Worm (Caenorhabditis elegans) whole organism, dauer: Measurements from ENCODE around the gene srt-20.
"Not testable (repeated sequence)": the region's sequence is repeated elsewhere in the genome, so short reads cannot be mapped to it uniquely, and the experiment has no call there.

Experiments used
- unc-62 ChIP-seq: sonication (generic microtip); optimal IDR thresholded peaks from 2 replicates; lab custom pipeline; 2017; ENCODE audit warnings: missing biosample characterization, missing genetic modification reagents, missing genetic modification characterization

srt-20 gene

ce11 chrV:4271258-4271657, 7.4 kb downstream of the srt-20 start, which contains the start of gene srt-38:
srt-38 (minus strand) TSS chrV:4271358.
- TF ChIP-seq unc-62 (GFP tag; lab: Kevin White, UChicago), result not testable (repeated sequence)

DNA sequence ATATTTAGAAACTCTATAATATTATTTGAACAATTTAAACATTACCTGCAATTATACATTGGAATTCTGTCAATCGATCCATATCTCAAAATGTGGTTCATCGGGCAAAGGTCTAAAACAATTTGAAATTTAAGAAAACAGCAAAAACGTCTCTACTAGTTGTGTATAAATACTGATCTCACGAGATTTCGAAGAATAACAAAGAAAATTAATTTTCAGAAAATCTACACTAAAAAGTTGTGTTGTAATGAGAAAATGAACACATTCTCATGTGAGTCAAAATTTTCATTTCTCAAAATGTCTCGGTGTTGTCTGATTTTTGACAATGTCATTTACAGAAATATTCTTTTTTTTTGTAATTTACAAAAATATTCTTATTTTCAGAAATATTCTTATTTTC, 10.4 kb downstream of the srt-20 start, which contains the start of gene srt-36:
TSS of gene srt-36 (minus strand) at position 101 of the 400 bp plus-strand sequence.
- not testable (repeated sequence) for TF ChIP-seq unc-62 (GFP tag; lab: Kevin White, UChicago)

ce11 chrV:4264516-4264915, 14.1 kb downstream of the srt-20 start, which contains the start of gene srt-35:
srt-35 (minus strand) TSS chrV:4264616.
- TF ChIP-seq unc-62 (GFP tag; lab: Kevin White, UChicago), result no peak

ce11 chrV:4261385-4261784, 17.2 kb downstream of the srt-20 start:
- TF ChIP-seq unc-62 (GFP tag; lab: Kevin White, UChicago), result no peak

ce11 chrV:4260090-4260489, 18.5 kb downstream of the srt-20 start, which contains the start of gene srt-3:
srt-3 (minus strand) TSS chrV:4260190.
- TF ChIP-seq unc-62 (GFP tag; lab: Kevin White, UChicago), result no peak

ce11 chrV:4256474-4256873, 22.2 kb downstream of the srt-20 start, which contains the start of gene srt-14:
srt-14 (minus strand) TSS chrV:4256574.
- TF ChIP-seq unc-62 (GFP tag; lab: Kevin White, UChicago), result no peak

DNA sequence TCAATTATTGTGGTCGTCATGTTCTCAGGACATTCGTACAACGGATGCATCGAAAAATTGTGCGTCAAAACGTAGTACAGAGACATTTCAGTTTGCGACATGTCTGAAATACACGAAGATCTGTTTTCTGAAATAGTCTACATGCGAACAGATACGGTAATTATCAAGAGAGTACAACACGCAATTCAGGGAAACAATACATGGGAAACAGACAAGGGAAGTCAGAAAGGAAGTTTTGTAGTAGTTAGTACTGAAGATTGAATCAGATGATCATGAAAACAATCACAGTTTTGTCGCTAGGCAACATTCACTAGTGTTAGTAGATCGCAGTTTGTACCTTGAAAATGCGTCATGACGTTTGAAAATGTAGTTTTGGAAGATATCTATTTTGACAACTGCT, 28.6 kb downstream of the srt-20 start, which contains the start of gene srt-13:
TSS of gene srt-13 (minus strand) at position 101 of the 400 bp plus-strand sequence.
- TF ChIP-seq unc-62 (GFP tag; lab: Kevin White, UChicago), result no peak

DNA sequence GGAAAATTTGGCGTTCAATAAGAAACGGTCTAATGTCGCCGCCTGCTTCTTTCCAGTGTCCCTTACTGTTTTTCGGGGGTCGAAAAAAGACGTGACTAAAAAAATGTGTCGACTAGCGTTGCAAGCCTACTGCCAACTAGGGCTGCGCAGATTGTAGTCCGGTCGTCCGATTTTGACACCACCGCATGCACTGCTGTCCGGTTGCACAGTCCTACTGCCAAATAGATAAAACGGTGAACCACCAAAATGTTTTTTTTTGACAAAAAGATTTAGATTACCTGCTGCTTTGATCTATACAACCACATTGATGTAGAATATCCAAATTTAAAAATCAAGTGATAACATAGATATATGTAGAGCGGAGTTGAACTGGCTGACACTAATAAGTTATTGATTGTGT, 30.3 kb downstream of the srt-20 start:
- no peak for TF ChIP-seq unc-62 (GFP tag; lab: Kevin White, UChicago)

DNA sequence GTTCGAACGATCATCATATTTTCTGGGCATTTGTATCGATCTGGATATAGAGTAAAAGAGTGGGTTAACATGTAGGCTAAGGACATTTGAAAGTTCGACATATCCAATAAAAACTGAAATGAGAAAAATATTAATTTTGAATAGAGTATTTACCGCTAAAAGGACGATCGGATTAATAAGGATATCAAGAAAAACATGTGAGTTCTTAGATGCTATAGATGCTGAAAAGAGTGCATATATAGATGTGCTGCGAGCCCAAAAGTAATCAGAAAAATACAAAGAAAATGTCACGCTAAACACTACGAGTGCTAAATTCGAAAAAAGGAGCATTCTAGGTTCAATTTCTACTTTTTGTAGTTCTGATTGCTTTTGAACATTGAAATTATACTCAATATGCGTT, 36.2 kb downstream of the srt-20 start, which contains the start of gene srt-12:
TSS of gene srt-12 (minus strand) at position 101 of the 400 bp plus-strand sequence.
- TF ChIP-seq unc-62 (GFP tag; lab: Kevin White, UChicago), result no peak

ce11 chrV:4241555-4241954, 37.1 kb downstream of the srt-20 start:
- no peak for TF ChIP-seq unc-62 (GFP tag; lab: Kevin White, UChicago)

DNA sequence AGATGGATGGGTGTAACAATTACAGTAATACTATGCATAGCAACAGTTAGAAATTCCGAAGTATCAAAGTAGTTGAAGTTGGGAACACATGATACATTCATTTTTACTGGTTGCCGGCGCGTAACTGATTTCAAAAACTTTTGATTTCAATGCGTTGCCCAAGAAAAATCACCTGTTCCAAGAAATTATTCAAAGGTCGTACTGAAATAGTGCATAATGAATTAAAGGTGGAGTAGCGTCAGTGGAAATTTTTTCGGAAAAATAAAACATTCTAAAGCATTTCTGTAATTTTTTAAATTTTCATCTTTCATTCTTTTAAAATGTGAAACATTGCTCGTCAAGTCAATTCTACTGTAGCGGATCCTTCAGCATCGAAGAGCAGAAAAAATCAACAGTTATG, 38.3 kb downstream of the srt-20 start, which contains the start of gene srh-204:
TSS of gene srh-204 (minus strand) at position 101 of the 400 bp plus-strand sequence.
- TF ChIP-seq unc-62 (GFP tag; lab: Kevin White, UChicago), result no peak

- no peak for TF ChIP-seq unc-62 (GFP tag; lab: Kevin White, UChicago)
These were observed 42.5 kb downstream of the srt-20 start, which contains the start of gene nlp-13 for ce11 chrV:4236118-4236517. nlp-13 (plus strand) TSS chrV:4236418.
